Fruit fly (Drosophila melanogaster): ENCODE measurements around the gene CG42588.

CG42588 gene

dm6 chr3L:12849867-12850301 is 35.8 kb downstream of the CG42588 start, which contains the start of the genes CG10948 and Wbp2 (continued):
- TF ChIP-seq wor (GFP tag; IDR thresholded peaks at IDR 0.05) (no peak), sqz (GFP tag; optimal IDR thresholded peaks at IDR 0.05) (peak; percentile 99), exex (tag; optimal IDR thresholded peaks at IDR 0.05) (peak; percentile 95), Atf3 (GFP tag; optimal IDR thresholded peaks at IDR 0.05) (peak; percentile 16), Fer1 (GFP tag; optimal IDR thresholded peaks at IDR 0.05) (peak; percentile 7), bbx (GFP tag; IDR thresholded peaks at IDR 0.05; ENCODE audit: partially characterized antibody) (peak; percentile 59), CG2712 (tag; optimal IDR thresholded peaks at IDR 0.05) (peak; percentile 45), CG7271 (tag; optimal IDR thresholded peaks at IDR 0.05) (no peak), CG12942 (GFP tag; optimal IDR thresholded peaks at IDR 0.05) (no peak), CG1233 (GFP tag; optimal IDR thresholded peaks at IDR 0.05) (no peak), CG7963 (GFP tag; IDR thresholded peaks at IDR 0.05; ENCODE audit: partially characterized antibody) (0 out of 3 replicates have a peak, but pooled peaks have one; percentile 32), nau (GFP tag; optimal IDR thresholded peaks at IDR 0.05) (peak; percentile 37), ato (GFP tag; IDR thresholded peaks at IDR 0.05; ENCODE audit: partially characterized antibody) (no peak), gsb (GFP tag; IDR thresholded peaks at IDR 0.05) (no peak), CG15601 (tag; optimal IDR thresholded peaks at IDR 0.05) (peak; percentile 21), dm (GFP tag; optimal IDR thresholded peaks at IDR 0.05) (peak; percentile 9), CHES-1-like (GFP tag; optimal IDR thresholded peaks at IDR 0.05) (peak; percentile 31), CG13296 (GFP tag; optimal IDR thresholded peaks at IDR 0.05) (peak; percentile 8), Ets65A (GFP tag) (peak; percentile 14), Pdp1 (GFP tag; optimal IDR thresholded peaks at IDR 0.05) (peak in 1 of 2 experiments; percentile 71), lbe (GFP tag; optimal IDR thresholded peaks at IDR 0.05) (peak; percentile 62), CG4707 (GFP tag; optimal IDR thresholded peaks at IDR 0.05) (no peak), hbn (GFP tag; IDR thresholded peaks at IDR 0.05; ENCODE audit: partially characterized antibody) (peak; percentile 39; the same call in 1 of the 2 replicates), CG30020 (tag; optimal IDR thresholded peaks at IDR 0.05) (peak; percentile 35), Dref (GFP tag; IDR thresholded peaks at IDR 0.05) (peak; percentile 87), CG3281 (GFP tag; optimal IDR thresholded peaks at IDR 0.05) (peak; percentile 72), Asciz (GFP tag; optimal IDR thresholded peaks at IDR 0.05) (no peak), Hr39 (optimal IDR thresholded peaks at IDR 0.05) (no peak), Doc3 (GFP tag; IDR thresholded peaks at IDR 0.05; ENCODE audit: partially characterized antibody) (peak; percentile 44; the same call in 2 of the 3 replicates)

DNA sequence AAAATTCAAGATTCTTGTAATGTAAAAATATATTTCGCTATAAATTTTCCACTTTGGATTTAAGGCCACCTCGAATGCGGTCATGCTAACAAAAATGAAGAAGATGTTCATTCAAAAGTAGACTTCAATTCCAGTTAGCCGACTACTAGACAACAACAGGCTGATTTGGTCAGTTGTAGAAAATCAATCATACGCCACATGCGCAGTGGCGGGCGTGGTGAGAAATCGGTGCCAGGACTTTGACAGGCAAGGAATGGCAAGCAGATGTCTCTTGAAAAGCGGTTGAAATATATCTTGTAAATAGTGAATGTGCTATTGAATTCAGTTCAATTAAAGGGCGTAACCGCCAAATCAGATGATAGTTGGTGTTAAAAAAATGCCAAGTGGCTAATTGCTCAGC is 39.4 kb downstream of the CG42588 start, which contains the start of gene Ent3:
Gene Ent3 (plus strand): TSS at position 224 of the 400 bp plus-strand sequence.
- TF ChIP-seq scrt (GFP tag; optimal IDR thresholded peaks at IDR 0.05) (peak; percentile 59), Max (GFP tag; optimal IDR thresholded peaks at IDR 0.05) (no peak), Ada2b (GFP tag; IDR thresholded peaks at IDR 0.05) (no peak), Sry-β (GFP tag; optimal IDR thresholded peaks at IDR 0.05) (no peak), Xbp1 (GFP tag; optimal IDR thresholded peaks at IDR 0.05) (no peak), Ets97D (GFP tag; optimal IDR thresholded peaks at IDR 0.05) (no peak), klu (GFP tag; IDR thresholded peaks at IDR 0.05) (no peak), dimm (GFP tag; IDR thresholded peaks at IDR 0.05) (no peak), ATbp (GFP tag; optimal IDR thresholded peaks at IDR 0.05) (no peak), onecut (GFP tag; IDR thresholded peaks at IDR 0.05) (peak; percentile 93), CG30020 (tag; optimal IDR thresholded peaks at IDR 0.05) (no peak), nerfin-2 (GFP tag; IDR thresholded peaks at IDR 0.05; ENCODE audit: partially characterized antibody) (no peak), CG34422 (GFP tag; IDR thresholded peaks at IDR 0.05) (no peak), CG4282 (GFP tag; optimal IDR thresholded peaks at IDR 0.05) (no peak), Ravus (GFP tag; IDR thresholded peaks at IDR 0.05) (no peak), Ptx1 (GFP tag; IDR thresholded peaks at IDR 0.05) (no peak), dan (GFP tag; IDR thresholded peaks at IDR 0.05) (no peak), ewg (GFP tag; optimal IDR thresholded peaks at IDR 0.05) (peak; percentile 71), CG4820 (GFP tag; optimal IDR thresholded peaks at IDR 0.05) (no peak), CG14710 (tag; optimal IDR thresholded peaks at IDR 0.05) (no peak), CG18011 (GFP tag; optimal IDR thresholded peaks at IDR 0.05) (no peak), CG18476 (GFP tag; optimal IDR thresholded peaks at IDR 0.05) (no peak), her (GFP tag; optimal IDR thresholded peaks at IDR 0.05) (no peak), slp2 (GFP tag; optimal IDR thresholded peaks at IDR 0.05) (no peak)
